Fruit fly (Drosophila melanogaster) whole organism, embryonic: ENCODE measurements around the gene SelT.
A peak's percentile ranks its signal among the peaks of the same experiment; 100 is the strongest.

Source experiments
- Blimp-1 ChIP-seq: fragments of 200-800 bp; sonication (Bioruptor generic); optimal IDR thresholded peaks from 3 replicates; lab custom pipeline; 2018; ENCODE audit warnings: missing biosample characterization, missing genetic modification characterization, mild to moderate bottlenecking, moderate library complexity, missing genetic modification reagents
- CG10565 ChIP-seq: fragments of 200-800 bp; sonication (Bioruptor generic); optimal IDR thresholded peaks from 3 replicates; lab custom pipeline; 2016; ENCODE audit warnings: missing biosample characterization, mild to moderate bottlenecking, missing genetic modification characterization
- CG10959 ChIP-seq: fragments of 200-800 bp; sonication (Bioruptor generic); IDR thresholded peaks from 2 replicates; pipeline ENCODE4 v1.3.6; 2022; ENCODE audit warnings: missing biosample characterization, missing genetic modification characterization
- CG10979 ChIP-seq: fragments of 200-800 bp; sonication (Bioruptor generic); optimal IDR thresholded peaks from 2 replicates; lab custom pipeline; 2018; ENCODE audit warnings: missing biosample characterization, mild to moderate bottlenecking, missing genetic modification characterization, moderate library complexity
- CG11247 ChIP-seq: fragments of 200-800 bp; sonication (Bioruptor generic); IDR thresholded peaks from 2 replicates; pipeline ENCODE4 v1.3.6; 2022; ENCODE audit warnings: missing biosample characterization, missing genetic modification characterization
- CG12071 ChIP-seq: fragments of 200-800 bp; sonication (Bioruptor generic); optimal IDR thresholded peaks from 3 replicates; lab custom pipeline; 2018; ENCODE audit warnings: missing biosample characterization, mild to moderate bottlenecking, missing genetic modification characterization
- CG12155 ChIP-seq: fragments of 200-800 bp; sonication (Bioruptor generic); optimal IDR thresholded peaks from 3 replicates; lab custom pipeline; 2016; ENCODE audit warnings: missing biosample characterization, missing genetic modification characterization
- CG12219 ChIP-seq: fragments of 200-800 bp; sonication (Bioruptor generic); optimal IDR thresholded peaks from 3 replicates; lab custom pipeline; 2018; ENCODE audit warnings: missing biosample characterization, mild to moderate bottlenecking, missing genetic modification characterization
- CG12236 ChIP-seq: fragments of 200-800 bp; sonication (Bioruptor generic); optimal IDR thresholded peaks from 2 replicates; lab custom pipeline; 2016; ENCODE audit warnings: missing biosample characterization, missing genetic modification characterization
- CG12769 ChIP-seq: fragments of 200-800 bp; sonication (Bioruptor generic); optimal IDR thresholded peaks from 2 replicates; lab custom pipeline; 2019; ENCODE audit warnings: missing biosample characterization, mild to moderate bottlenecking, missing genetic modification characterization, moderate library complexity
- CG15073 ChIP-seq: fragments of 200-800 bp; sonication (Bioruptor generic); optimal IDR thresholded peaks from 2 replicates; lab custom pipeline; 2016; ENCODE audit warnings: missing biosample characterization, missing genetic modification characterization
- CG1603 ChIP-seq: fragments of 200-800 bp; sonication (Bioruptor generic); optimal IDR thresholded peaks from 2 replicates; lab custom pipeline; 2019; ENCODE audit warnings: missing biosample characterization, mild to moderate bottlenecking, missing genetic modification characterization, moderate library complexity
- CG17912 ChIP-seq: fragments of 200-800 bp; sonication (Bioruptor generic); optimal IDR thresholded peaks from 2 replicates; lab custom pipeline; 2018; ENCODE audit warnings: missing biosample characterization, mild to moderate bottlenecking, missing genetic modification characterization
- CG2875 ChIP-seq: fragments of 200-800 bp; sonication (Bioruptor generic); optimal IDR thresholded peaks from 2 replicates; lab custom pipeline; 2017; ENCODE audit warnings: missing biosample characterization, mild to moderate bottlenecking, missing genetic modification characterization, missing genetic modification reagents
- CG30403 ChIP-seq: fragments of 200-800 bp; sonication (Bioruptor generic); optimal IDR thresholded peaks from 3 replicates; lab custom pipeline; 2016; ENCODE audit warnings: missing biosample characterization, missing genetic modification characterization
- CG34224 ChIP-seq: fragments of 200-800 bp; sonication (Bioruptor generic); IDR thresholded peaks from 3 replicates; pipeline ENCODE4 v1.3.6; 2022; ENCODE audit warnings: missing biosample characterization, missing genetic modification characterization; ENCODE audit not compliant: partially characterized antibody
- CG4282 ChIP-seq: fragments of 200-800 bp; sonication (Bioruptor generic); optimal IDR thresholded peaks from 2 replicates; lab custom pipeline; 2016; ENCODE audit warnings: missing biosample characterization, missing genetic modification characterization
- CG7987 ChIP-seq: fragments of 200-800 bp; sonication (Bioruptor generic); optimal IDR thresholded peaks from 2 replicates; lab custom pipeline; 2018; ENCODE audit warnings: missing biosample characterization, mild to moderate bottlenecking, missing genetic modification characterization, moderate library complexity
- CG8089 ChIP-seq: fragments of 200-800 bp; sonication (Bioruptor generic); optimal IDR thresholded peaks from 3 replicates; lab custom pipeline; 2016; ENCODE audit warnings: missing biosample characterization, missing genetic modification characterization
- CG8281 ChIP-seq: fragments of 200-800 bp; sonication (Bioruptor generic); optimal IDR thresholded peaks from 2 replicates; lab custom pipeline; 2018; ENCODE audit warnings: missing biosample characterization, mild to moderate bottlenecking, missing genetic modification characterization, moderate library complexity
- CG9727 ChIP-seq: fragments of 200-800 bp; sonication (Bioruptor generic); optimal IDR thresholded peaks from 3 replicates; lab custom pipeline; 2017; ENCODE audit warnings: missing biosample characterization, mild to moderate bottlenecking, missing genetic modification characterization
- CG9817 ChIP-seq: fragments of 200-800 bp; sonication (Bioruptor generic); optimal IDR thresholded peaks from 2 replicates; lab custom pipeline; 2018; ENCODE audit warnings: missing biosample characterization, mild to moderate bottlenecking, missing genetic modification characterization, moderate library complexity
- Dip3 ChIP-seq: fragments of 200-800 bp; sonication (Bioruptor generic); optimal IDR thresholded peaks from 3 replicates; lab custom pipeline; 2016; ENCODE audit warnings: missing biosample characterization, missing genetic modification characterization
- Fer1 ChIP-seq: fragments of 200-800 bp; sonication (Bioruptor generic); optimal IDR thresholded peaks from 2 replicates; lab custom pipeline; 2017; ENCODE audit warnings: missing biosample characterization, mild to moderate bottlenecking, missing genetic modification characterization
- Hr39 ChIP-seq: fragments of >200 bp; optimal IDR thresholded peaks from 2 replicates; lab custom pipeline; 2017
- Mad ChIP-seq: fragments of 200-800 bp; sonication (Bioruptor generic); optimal IDR thresholded peaks from 2 replicates; lab custom pipeline; 2016; ENCODE audit warnings: missing biosample characterization, missing genetic modification characterization
- Med ChIP-seq: fragments of 200-800 bp; sonication (Bioruptor generic); peaks from one replicate; lab custom pipeline; 2016; ENCODE audit warnings: missing biosample characterization, missing genetic modification characterization, mild to moderate bottlenecking, inconsistent platforms, moderate library complexity
- Meics ChIP-seq: fragments of 200-800 bp; sonication (Bioruptor generic); optimal IDR thresholded peaks from 2 replicates; lab custom pipeline; 2017; ENCODE audit warnings: missing biosample characterization, mild to moderate bottlenecking, missing genetic modification characterization
- Nf-YC ChIP-seq: fragments of 200-800 bp; optimal IDR thresholded peaks from 3 replicates; lab custom pipeline; 2019; ENCODE audit warnings: missing biosample characterization, mild to moderate bottlenecking, missing genetic modification characterization, moderate library complexity
- Oaz ChIP-seq: fragments of 200-800 bp; sonication (Bioruptor generic); IDR thresholded peaks from 2 replicates; pipeline ENCODE4 v1.3.6; 2022; ENCODE audit warnings: missing biosample characterization, missing genetic modification characterization
- Sin3A ChIP-seq: fragments of >200 bp; optimal IDR thresholded peaks from 2 replicates; lab custom pipeline; 2018
- Ssrp ChIP-seq: fragments of 200-800 bp; sonication (Bioruptor generic); optimal IDR thresholded peaks from 2 replicates; lab custom pipeline; 2018; ENCODE audit warnings: missing biosample characterization, mild to moderate bottlenecking, missing genetic modification characterization, moderate library complexity
- Stat92E ChIP-seq, 3 experiments: fragments of >200 bp in 2 of 3; fragments of 200-800 bp in 1 of 3; sonication (Bioruptor generic) in 1 of 3; optimal IDR thresholded peaks; 2 replicates each; lab custom pipeline; 2017 to 2019; ENCODE audit warnings: missing biosample characterization in 3 of 3, missing genetic modification characterization in 3 of 3, mild to moderate bottlenecking in 1 of 3, moderate library complexity in 1 of 3
- YL-1 ChIP-seq: fragments of 200-800 bp; sonication (Bioruptor generic); optimal IDR thresholded peaks from 3 replicates; lab custom pipeline; 2017; ENCODE audit warnings: missing biosample characterization, mild to moderate bottlenecking, missing genetic modification characterization
- chm ChIP-seq: fragments of 200-800 bp; sonication (Bioruptor generic); IDR thresholded peaks from 2 replicates; pipeline ENCODE4 v1.3.6; 2022; ENCODE audit warnings: missing biosample characterization, missing genetic modification characterization
- emc ChIP-seq: fragments of 200-800 bp; sonication (Bioruptor generic); optimal IDR thresholded peaks from 2 replicates; lab custom pipeline; 2016; ENCODE audit warnings: missing biosample characterization, missing genetic modification characterization
- ems ChIP-seq: fragments of 200-800 bp; sonication (Bioruptor generic); optimal IDR thresholded peaks from 3 replicates; lab custom pipeline; 2016; ENCODE audit warnings: missing biosample characterization, missing genetic modification characterization
- eyg ChIP-seq: fragments of 200-800 bp; sonication (Bioruptor generic); optimal IDR thresholded peaks from 3 replicates; lab custom pipeline; 2016; ENCODE audit warnings: missing biosample characterization, missing genetic modification characterization
- ftz-f1 ChIP-seq: fragments of 200-800 bp; sonication (Bioruptor generic); optimal IDR thresholded peaks from 2 replicates; lab custom pipeline; 2016; ENCODE audit warnings: missing biosample characterization, missing genetic modification characterization
- gce ChIP-seq: fragments of 200-800 bp; sonication (Bioruptor generic); IDR thresholded peaks from 3 replicates; pipeline ENCODE4 v1.3.6; 2022; ENCODE audit warnings: missing biosample characterization, missing genetic modification characterization
- gcm ChIP-seq: fragments of 200-800 bp; sonication (Bioruptor generic); optimal IDR thresholded peaks from 2 replicates; lab custom pipeline; 2019; ENCODE audit warnings: missing biosample characterization, mild to moderate bottlenecking, missing genetic modification characterization, moderate library complexity
- her ChIP-seq: fragments of 200-800 bp; sonication (Bioruptor generic); optimal IDR thresholded peaks from 2 replicates; lab custom pipeline; 2016; ENCODE audit warnings: missing biosample characterization, missing genetic modification characterization
- lilli ChIP-seq: fragments of 200-800 bp; sonication (Bioruptor generic); optimal IDR thresholded peaks from 3 replicates; lab custom pipeline; 2016; ENCODE audit warnings: missing biosample characterization, missing genetic modification characterization
- lola ChIP-seq, 3 experiments: fragments of >200 bp in 2 of 3; fragments of 200-800 bp in 1 of 3; sonication (Bioruptor generic) in 1 of 3; optimal IDR thresholded peaks; 2 replicates each; lab custom pipeline; 2017 to 2019; ENCODE audit warnings: missing biosample characterization in 3 of 3, missing genetic modification characterization in 3 of 3, mild to moderate bottlenecking in 1 of 3, moderate library complexity in 1 of 3
- oc ChIP-seq: fragments of 200-800 bp; sonication (Bioruptor generic); optimal IDR thresholded peaks from 2 replicates; lab custom pipeline; 2018; ENCODE audit warnings: missing biosample characterization, mild to moderate bottlenecking, missing genetic modification characterization, moderate library complexity
- prd ChIP-seq, 3 experiments: fragments of >200 bp in 2 of 3; fragments of 200-800 bp in 1 of 3; sonication (Bioruptor generic) in 1 of 3; optimal IDR thresholded peaks in 2 of 3; IDR thresholded peaks in 1 of 3; 2 replicates in 2 of 3; 3 replicates in 1 of 3; pipeline versions ENCODE4 v1.3.6 to Lab custom; 2017 to 2022; ENCODE audit warnings: missing biosample characterization in 1 of 3, missing genetic modification characterization in 1 of 3
- rib ChIP-seq: fragments of 200-800 bp; sonication (Bioruptor generic); IDR thresholded peaks from 2 replicates; pipeline ENCODE4 v1.3.6; 2022; ENCODE audit warnings: missing biosample characterization, missing genetic modification characterization
- seq ChIP-seq: fragments of 200-800 bp; sonication (Bioruptor generic); IDR thresholded peaks from 2 replicates; pipeline ENCODE4 v1.3.6; 2022; ENCODE audit warnings: missing biosample characterization, missing genetic modification characterization
- sqz ChIP-seq: fragments of 200-800 bp; sonication (Bioruptor generic); optimal IDR thresholded peaks from 3 replicates; lab custom pipeline; 2018; ENCODE audit warnings: missing biosample characterization, mild to moderate bottlenecking, missing genetic modification characterization
- sr ChIP-seq: fragments of 200-800 bp; sonication (Bioruptor generic); IDR thresholded peaks from 3 replicates; pipeline ENCODE4 v1.3.6; 2022; ENCODE audit warnings: missing biosample characterization, missing genetic modification characterization
- ssp ChIP-seq: fragments of 200-800 bp; sonication (Bioruptor generic); IDR thresholded peaks from 2 replicates; pipeline ENCODE4 v1.3.6; 2022; ENCODE audit warnings: missing biosample characterization, missing genetic modification characterization
- zfh2 ChIP-seq: fragments of 200-800 bp; sonication (Bioruptor generic); optimal IDR thresholded peaks from 2 replicates; lab custom pipeline; 2016; ENCODE audit warnings: missing biosample characterization, missing genetic modification characterization

The SelT gene

dm6 chr2L:5042076-5042475 lies 31.4 kb downstream of the SelT start (continued):
- TF ChIP-seq CG15073 (GFP tag; lab: Kevin White, UChicago) (no peak), prd (optimal IDR thresholded peaks at IDR 0.05; lab: Kevin White, UChicago) (no peak), prd (GFP tag; IDR thresholded peaks at IDR 0.05; lab: Robert Waterston, UW) (peak; percentile 47; the same call in 2 of the 3 replicates), YL-1 (no peak), emc (GFP tag; lab: Kevin White, UChicago) (no peak), Fer1 (GFP tag; lab: Kevin White, UChicago) (peak; percentile 0), CG34224 (GFP tag; lab: Robert Waterston, UW) (no peak), CG8281 (no peak), Oaz (GFP tag; lab: Robert Waterston, UW) (no peak), CG10565 (no peak), Hr39 (lab: Kevin White, UChicago) (no peak), Meics (GFP tag; lab: Kevin White, UChicago) (no peak), CG9817 (no peak), Ssrp (tag; lab: Kevin White, UChicago) (peak; percentile 46), sr (GFP tag; lab: Robert Waterston, UW) (no peak), rib (GFP tag; lab: Robert Waterston, UW) (no peak), CG4282 (no peak), sqz (GFP tag; lab: Kevin White, UChicago) (no peak), zfh2 (no peak), seq (GFP tag; lab: Robert Waterston, UW) (no peak), gce (no peak), CG8089 (no peak), CG17912 (no peak), Stat92E (GFP tag; optimal IDR thresholded peaks at IDR 0.05; lab: Kevin White, UChicago) (no peak), Med (no peak), CG1603 (no peak), oc (tag; lab: Kevin White, UChicago) (no peak), CG10979 (peak; percentile 58), CG12236 (GFP tag; lab: Kevin White, UChicago) (no peak), CG12155 (GFP tag; lab: Kevin White, UChicago) (no peak), CG30403 (GFP tag; lab: Kevin White, UChicago) (peak; percentile 4), CG11247 (GFP tag; lab: Robert Waterston, UW) (no peak), Blimp-1 (GFP tag; lab: Kevin White, UChicago) (no peak), CG7987 (no peak), CG9727 (GFP tag; lab: Kevin White, UChicago) (peak; percentile 36), CG12219 (GFP tag; lab: Kevin White, UChicago) (no peak), lola (GFP tag; optimal IDR thresholded peaks at IDR 0.05; lab: Kevin White, UChicago) (peak in 1 of 3 experiments; percentile 57), gcm (no peak), Nf-YC (tag; lab: Kevin White, UChicago) (no peak), Sin3A (lab: Kevin White, UChicago) (no peak), chm (GFP tag; lab: Robert Waterston, UW) (no peak), CG2875 (GFP tag; lab: Kevin White, UChicago) (no peak), ftz-f1 (GFP tag; lab: Kevin White, UChicago) (no peak), CG12071 (GFP tag; lab: Kevin White, UChicago) (no peak), Dip3 (GFP tag; lab: Kevin White, UChicago) (no peak), lilli (GFP tag; lab: Kevin White, UChicago) (no peak), ssp (GFP tag; lab: Robert Waterston, UW) (no peak), CG12769 (tag; lab: Kevin White, UChicago) (no peak), Mad (GFP tag; lab: Kevin White, UChicago) (no peak), ems (no peak), CG10959 (GFP tag; lab: Robert Waterston, UW) (no peak), her (GFP tag; lab: Kevin White, UChicago) (no peak), eyg (no peak)
